Worm (Caenorhabditis elegans) whole organism, L4 larva: ENCODE measurements around the gene Y15E3A.3.
A peak's percentile ranks its signal among the peaks of the same experiment; 100 is the strongest.

ENCODE experiments used
- F10B5.3 ChIP-seq: sonication (generic microtip); optimal IDR thresholded peaks from 2 replicates; lab custom pipeline; 2016; ENCODE audit warnings: mild to moderate bottlenecking, missing genetic modification characterization, missing compliant biosample characterization
- F44E2.7 ChIP-seq: fragments of 200-800 bp; sonication (Bioruptor generic); IDR thresholded peaks from 2 replicates; pipeline ENCODE4 v2.1.2; 2022; ENCODE audit warnings: missing genetic modification characterization, missing compliant biosample characterization
- F49E8.2 ChIP-seq: sonication (generic microtip); optimal IDR thresholded peaks from 2 replicates; lab custom pipeline; 2016; ENCODE audit warnings: missing compliant biosample characterization, mild to moderate bottlenecking, missing genetic modification characterization, borderline replicate concordance
- Y105C5A.15 ChIP-seq: fragments of 200-800 bp; sonication (Bioruptor generic); IDR thresholded peaks from 2 replicates; pipeline ENCODE4 v1.3.6; 2022; ENCODE audit warnings: missing genetic modification characterization, missing compliant biosample characterization
- ZK546.5 ChIP-seq, 2 experiments: sonication (generic microtip); optimal IDR thresholded peaks; 2 replicates each; lab custom pipeline; 2017; ENCODE audit warnings: missing biosample characterization in 2 of 2, missing genetic modification characterization in 2 of 2
- aha-1 ChIP-seq: fragments of 150-350 bp; peaks from one replicate; lab custom pipeline; 2014; ENCODE audit warnings: missing biosample characterization, missing genetic modification characterization
- ama-1 ChIP-seq: fragments of 150-350 bp; optimal IDR thresholded peaks from 2 replicates; lab custom pipeline; 2014; ENCODE audit warnings: inconsistent platforms, mixed read lengths
- attf-4 ChIP-seq: sonication (generic microtip); optimal IDR thresholded peaks from 3 replicates; lab custom pipeline; 2017; ENCODE audit warnings: missing biosample characterization, missing genetic modification characterization
- ceh-32 ChIP-seq: sonication (generic microtip); optimal IDR thresholded peaks from 2 replicates; lab custom pipeline; 2016; ENCODE audit warnings: mild to moderate bottlenecking, missing genetic modification characterization, missing compliant biosample characterization; ENCODE audit not compliant: poor library complexity
- dmd-8 ChIP-seq: fragments of 200-800 bp; sonication (Bioruptor generic); IDR thresholded peaks from 2 replicates; pipeline ENCODE4 v1.3.6; 2022; ENCODE audit warnings: missing genetic modification characterization, missing compliant biosample characterization
- dmd-9 ChIP-seq: fragments of 200-800 bp; sonication (Bioruptor generic); IDR thresholded peaks from 2 replicates; pipeline ENCODE4 v1.3.6; 2022; ENCODE audit warnings: missing genetic modification reagents, missing genetic modification characterization, missing compliant biosample characterization
- dpl-1 ChIP-seq: fragments of 150-350 bp; optimal IDR thresholded peaks from 2 replicates; lab custom pipeline; 2014; ENCODE audit warnings: missing biosample characterization, missing genetic modification reagents, missing genetic modification characterization
- duxl-1 ChIP-seq: sonication (generic microtip); optimal IDR thresholded peaks from 2 replicates; lab custom pipeline; 2016; ENCODE audit warnings: mild to moderate bottlenecking, missing genetic modification characterization, moderate library complexity, missing compliant biosample characterization; ENCODE audit not compliant: poor library complexity
- egl-27 ChIP-seq: sonication (generic microtip); optimal IDR thresholded peaks from 3 replicates; lab custom pipeline; 2017; ENCODE audit warnings: missing biosample characterization, missing genetic modification reagents, missing genetic modification characterization
- fkh-10 ChIP-seq: fragments of 150-350 bp; optimal IDR thresholded peaks from 2 replicates; lab custom pipeline; 2014; ENCODE audit warnings: missing biosample characterization, missing genetic modification reagents, missing genetic modification characterization
- fos-1 ChIP-seq: fragments of 150-350 bp; optimal IDR thresholded peaks from 2 replicates; lab custom pipeline; 2014; ENCODE audit warnings: missing biosample characterization, missing genetic modification characterization
- hif-1 ChIP-seq, 2 experiments: sonication (generic microtip); optimal IDR thresholded peaks; 2 replicates each; lab custom pipeline; 2016 to 2017; ENCODE audit warnings: missing compliant biosample characterization in 2 of 2, missing genetic modification characterization in 2 of 2, missing genetic modification reagents in 2 of 2, missing genotype in 2 of 2, mild to moderate bottlenecking in 1 of 2
- jun-1 ChIP-seq: fragments of 150-350 bp; optimal IDR thresholded peaks from 2 replicates; lab custom pipeline; 2014; ENCODE audit warnings: missing biosample characterization, missing genetic modification reagents, missing genetic modification characterization
- lin-1 ChIP-seq: fragments of 200-800 bp; sonication (Bioruptor generic); IDR thresholded peaks from 2 replicates; pipeline ENCODE4 v1.3.6; 2022; ENCODE audit warnings: missing genetic modification reagents, missing genetic modification characterization, missing compliant biosample characterization
- lin-29 ChIP-seq: fragments of 200-800 bp; sonication (Bioruptor generic); IDR thresholded peaks from 2 replicates; pipeline ENCODE4 v1.3.6; 2022; ENCODE audit warnings: missing genetic modification reagents, missing genetic modification characterization, missing compliant biosample characterization
- lin-38 ChIP-seq: fragments of 200-800 bp; sonication (Bioruptor generic); IDR thresholded peaks from 2 replicates; pipeline ENCODE4 v1.3.6; 2022; ENCODE audit warnings: missing genetic modification reagents, missing genetic modification characterization, missing compliant biosample characterization
- lin-39 ChIP-seq: fragments of 150-350 bp; optimal IDR thresholded peaks from 2 replicates; lab custom pipeline; 2014; ENCODE audit warnings: missing biosample characterization, missing genetic modification reagents, missing genetic modification characterization
- lsy-2 ChIP-seq, 2 experiments: fragments of 150-350 bp in 1 of 2; sonication (generic microtip) in 1 of 2; optimal IDR thresholded peaks; 2 replicates each; lab custom pipeline; 2014 to 2017; ENCODE audit warnings: missing biosample characterization in 2 of 2, missing genetic modification characterization in 2 of 2
- madf-9 ChIP-seq: fragments of 200-800 bp; sonication (Bioruptor generic); conservative IDR thresholded peaks from 2 replicates; pipeline ENCODE4 v1.3.6; 2022; ENCODE audit warnings: missing genetic modification reagents, missing genetic modification characterization, missing compliant biosample characterization
- mdl-1 ChIP-seq, 2 experiments: fragments of 150-350 bp in 1 of 2; sonication (generic microtip) in 1 of 2; optimal IDR thresholded peaks; 2 replicates each; lab custom pipeline; 2014 to 2017; ENCODE audit warnings: missing biosample characterization in 2 of 2, missing genetic modification characterization in 2 of 2
- mdt-29 ChIP-seq: fragments of 200-800 bp; sonication (Bioruptor generic); IDR thresholded peaks from 2 replicates; pipeline ENCODE4 v1.3.6; 2022; ENCODE audit warnings: missing genetic modification reagents, missing genetic modification characterization, missing compliant biosample characterization
- mep-1 ChIP-seq: fragments of 150-350 bp; sonication (generic microtip); optimal IDR thresholded peaks from 3 replicates; lab custom pipeline; 2014; ENCODE audit warnings: missing biosample characterization, missing genetic modification characterization
- mxl-2 ChIP-seq: fragments of 200-800 bp; sonication (Bioruptor generic); conservative IDR thresholded peaks from 2 replicates; pipeline ENCODE4 v1.3.6; 2022; ENCODE audit warnings: missing genetic modification reagents, missing genetic modification characterization, missing compliant biosample characterization
- mxl-3 ChIP-seq: fragments of 200-800 bp; sonication (Bioruptor generic); optimal IDR thresholded peaks from 2 replicates; lab custom pipeline; 2018; ENCODE audit warnings: mild to moderate bottlenecking, missing genetic modification characterization, missing compliant biosample characterization
- nhr-10 ChIP-seq: fragments of 150-350 bp; optimal IDR thresholded peaks from 2 replicates; lab custom pipeline; 2014; ENCODE audit warnings: missing biosample characterization, missing genetic modification characterization
- nhr-102 ChIP-seq: sonication (generic microtip); optimal IDR thresholded peaks from 2 replicates; lab custom pipeline; 2016; ENCODE audit warnings: mild to moderate bottlenecking, missing genetic modification characterization, moderate library complexity, missing compliant biosample characterization
- nhr-237 ChIP-seq: sonication (generic microtip); optimal IDR thresholded peaks from 2 replicates; lab custom pipeline; 2017; ENCODE audit warnings: missing biosample characterization, missing genetic modification characterization
- nhr-25 ChIP-seq: sonication (generic microtip); optimal IDR thresholded peaks from 2 replicates; lab custom pipeline; 2017; ENCODE audit warnings: missing genetic modification characterization, mild to moderate bottlenecking, missing compliant biosample characterization, antibody characterized with exemption, moderate library complexity, borderline replicate concordance; ENCODE audit not compliant: insufficient read depth
- nhr-28 ChIP-seq: fragments of 150-350 bp; optimal IDR thresholded peaks from 2 replicates; lab custom pipeline; 2014; ENCODE audit warnings: missing biosample characterization, missing genetic modification characterization
- nhr-6 ChIP-seq: fragments of 150-350 bp; optimal IDR thresholded peaks from 2 replicates; lab custom pipeline; 2014; ENCODE audit warnings: missing biosample characterization, missing genetic modification characterization
- nhr-77 ChIP-seq: fragments of 150-350 bp; optimal IDR thresholded peaks from 2 replicates; lab custom pipeline; 2014; ENCODE audit warnings: missing biosample characterization, missing genetic modification characterization
- pqm-1 ChIP-seq: sonication (generic microtip); optimal IDR thresholded peaks from 2 replicates; lab custom pipeline; 2017; ENCODE audit warnings: missing biosample characterization, missing genetic modification characterization
- rbr-2 ChIP-seq: sonication (generic microtip); optimal IDR thresholded peaks from 2 replicates; lab custom pipeline; 2016; ENCODE audit warnings: missing genotype, missing genetic modification characterization, missing compliant biosample characterization
- saeg-2 ChIP-seq: fragments of 200-800 bp; sonication (Bioruptor generic); IDR thresholded peaks from 2 replicates; pipeline ENCODE4 v1.3.6; 2022; ENCODE audit warnings: missing genetic modification reagents, missing genetic modification characterization, missing compliant biosample characterization
- sdz-12 ChIP-seq: fragments of 200-800 bp; sonication (Bioruptor generic); optimal IDR thresholded peaks from 2 replicates; lab custom pipeline; 2018; ENCODE audit warnings: mild to moderate bottlenecking, missing genetic modification characterization, missing compliant biosample characterization
- set-16 ChIP-seq: fragments of 200-800 bp; sonication (Bioruptor generic); IDR thresholded peaks from 2 replicates; pipeline ENCODE4 v1.3.6; 2022; ENCODE audit warnings: missing genetic modification reagents, missing genetic modification characterization, missing compliant biosample characterization
- snpc-1.2 ChIP-seq: fragments of 200-800 bp; sonication (Bioruptor generic); IDR thresholded peaks from 2 replicates; pipeline ENCODE4 v1.3.6; 2022; ENCODE audit warnings: missing genetic modification reagents, missing genetic modification characterization, missing compliant biosample characterization
- snpc-4 ChIP-seq: fragments of 150-350 bp; optimal IDR thresholded peaks from 2 replicates; lab custom pipeline; 2014; ENCODE audit warnings: missing biosample characterization, missing genetic modification characterization
- tag-97 ChIP-seq: fragments of 200-800 bp; sonication (Bioruptor generic); IDR thresholded peaks from 2 replicates; pipeline ENCODE4 v1.3.6; 2022; ENCODE audit warnings: missing genetic modification characterization, missing compliant biosample characterization
- zip-11 ChIP-seq: fragments of 200-800 bp; sonication (Bioruptor generic); IDR thresholded peaks from 2 replicates; pipeline ENCODE4 v1.3.6; 2022; ENCODE audit warnings: missing genetic modification characterization, missing compliant biosample characterization
- ztf-11 ChIP-seq: fragments of 150-350 bp; optimal IDR thresholded peaks from 2 replicates; lab custom pipeline; 2014; ENCODE audit warnings: missing biosample characterization, missing genetic modification characterization

Gene Y15E3A.3

ce11 chrX:15274827-15275761 lies 50.5 kb downstream of the Y15E3A.3 start (continued):
- no peak for TF ChIP-seq pqm-1
- TF ChIP-seq fkh-10 (GFP tag; lab: Kevin White, UChicago): peak; percentile 21
- TF ChIP-seq snpc-1.2 (GFP tag; lab: Robert Waterston, UW): 0 out of 2 replicates have a peak, but pooled peaks have one; percentile 16
- TF ChIP-seq F49E8.2 (tag; lab: Kevin White, UChicago): no peak
- TF ChIP-seq ama-1: no peak
- peak; percentile 75 for TF ChIP-seq rbr-2 (tag; lab: Kevin White, UChicago)
- TF ChIP-seq ceh-32 (tag; lab: Kevin White, UChicago): no peak
- TF ChIP-seq ztf-11 (tag; lab: Kevin White, UChicago): no peak
- TF ChIP-seq tag-97 (GFP tag; lab: Robert Waterston, UW): no peak
- TF ChIP-seq nhr-6: peak; percentile 72
- TF ChIP-seq attf-4 (tag; lab: Kevin White, UChicago): no peak
- no peak for TF ChIP-seq egl-27 (tag; lab: Kevin White, UChicago)
- TF ChIP-seq zip-11 (GFP tag; lab: Robert Waterston, UW): no peak
- peak in 1 of 2 experiments; percentile 77 for TF ChIP-seq hif-1 (tag; optimal IDR thresholded peaks at IDR 0.05; lab: Kevin White, UChicago)
- TF ChIP-seq nhr-25 (tag; lab: Kevin White, UChicago): peak; percentile 85
- no peak for TF ChIP-seq lin-39 (tag; lab: Kevin White, UChicago)
- no peak for TF ChIP-seq dmd-8 (GFP tag; lab: Robert Waterston, UW)
- no peak for TF ChIP-seq ZK546.5 (tag; optimal IDR thresholded peaks at IDR 0.05; lab: Kevin White, UChicago)
- TF ChIP-seq lsy-2 (tag; optimal IDR thresholded peaks at IDR 0.05; lab: Kevin White, UChicago): peak; percentile 74 to 81
- peak; percentile 59 for TF ChIP-seq nhr-10 (tag; lab: Kevin White, UChicago)
- peak; percentile 87 for TF ChIP-seq nhr-77 (tag; lab: Kevin White, UChicago)
- no peak for TF ChIP-seq F44E2.7 (GFP tag; lab: Robert Waterston, UW)
- peak; percentile 28 for TF ChIP-seq F10B5.3 (tag; lab: Kevin White, UChicago)

ce11 chrX:15274079-15274478 lies 51.5 kb downstream of the Y15E3A.3 start:
- peak in 1 of 2 experiments; percentile 35 for TF ChIP-seq hif-1 (tag; optimal IDR thresholded peaks at IDR 0.05; lab: Kevin White, UChicago)
- TF ChIP-seq nhr-6: no peak
- TF ChIP-seq duxl-1 (tag; lab: Kevin White, UChicago): no peak
- peak; percentile 64 for TF ChIP-seq nhr-28 (tag; lab: Kevin White, UChicago)
- TF ChIP-seq dmd-9 (GFP tag; lab: Robert Waterston, UW): no peak
- no peak for TF ChIP-seq jun-1 (tag; lab: Kevin White, UChicago)
- TF ChIP-seq snpc-4 (tag; lab: Kevin White, UChicago): no peak
- TF ChIP-seq F10B5.3 (tag; lab: Kevin White, UChicago): no peak
- TF ChIP-seq mep-1 (tag; lab: Kevin White, UChicago): peak; percentile 76
- TF ChIP-seq F44E2.7 (GFP tag; lab: Robert Waterston, UW): no peak
- no peak for TF ChIP-seq sdz-12
- TF ChIP-seq ceh-32 (tag; lab: Kevin White, UChicago): no peak
- no peak for TF ChIP-seq nhr-10 (tag; lab: Kevin White, UChicago)
- TF ChIP-seq saeg-2: no peak
- TF ChIP-seq dpl-1 (GFP tag; lab: Kevin White, UChicago): peak; percentile 21
- TF ChIP-seq fos-1 (tag; lab: Kevin White, UChicago): no peak
- TF ChIP-seq nhr-237: no peak
- 0 out of 2 replicates have a peak, but pooled peaks have one; percentile 72 for TF ChIP-seq lin-29 (GFP tag; lab: Robert Waterston, UW)
- TF ChIP-seq madf-9: no peak
- peak in 1 of 2 experiments; percentile 41 for TF ChIP-seq lsy-2 (tag; optimal IDR thresholded peaks at IDR 0.05; lab: Kevin White, UChicago)
- no peak for TF ChIP-seq nhr-102
- no peak for TF ChIP-seq lin-1 (GFP tag; lab: Robert Waterston, UW)
- TF ChIP-seq lin-38 (GFP tag; lab: Robert Waterston, UW): 0 out of 2 replicates have a peak, but pooled peaks have one; percentile 6
- no peak for TF ChIP-seq attf-4 (tag; lab: Kevin White, UChicago)
- peak; percentile 68 to 93 for TF ChIP-seq mdl-1 (tag; optimal IDR thresholded peaks at IDR 0.05; lab: Kevin White, UChicago)
- TF ChIP-seq fkh-10 (GFP tag; lab: Kevin White, UChicago): no peak
- TF ChIP-seq Y105C5A.15 (GFP tag; lab: Robert Waterston, UW): no peak
- peak; percentile 94 for TF ChIP-seq mxl-3
- peak; percentile 99 for TF ChIP-seq aha-1 (tag; lab: Kevin White, UChicago)
- TF ChIP-seq mxl-2: no peak
- TF ChIP-seq mdt-29: no peak
- peak; percentile 57 for TF ChIP-seq set-16 (GFP tag; lab: Robert Waterston, UW)
